Fruit fly (Drosophila melanogaster): Measurements from ENCODE around the gene CG32344.

Gene CG32344

DNA sequence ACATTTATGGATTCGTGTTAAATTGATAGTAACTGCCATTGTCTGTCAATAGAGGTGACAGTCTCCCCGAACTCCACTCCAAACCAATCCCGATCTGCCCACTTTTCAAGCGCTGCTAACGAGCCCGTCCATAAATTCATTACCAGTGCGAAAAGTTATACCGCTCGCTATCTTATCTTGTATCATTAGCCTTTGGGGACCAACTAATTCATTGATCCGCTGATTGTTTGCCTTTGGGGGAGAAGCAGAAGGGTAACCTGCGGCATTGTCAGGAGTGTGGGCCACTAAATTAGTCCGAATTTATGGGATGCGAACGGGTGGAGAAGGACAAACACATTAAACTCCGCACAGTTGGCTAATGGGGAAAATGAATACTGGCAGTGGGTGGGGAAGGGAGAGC, 12.6 kb upstream of the CG32344 start:
- TF ChIP-seq Snoo (tag; optimal IDR thresholded peaks at IDR 0.05) (no peak), CG9948 (tag; optimal IDR thresholded peaks at IDR 0.05) (no peak), CG13204 (GFP tag; optimal IDR thresholded peaks at IDR 0.05) (no peak)

dm6 chr3L:331842-332802, 7.6 kb upstream of the CG32344 start, which contains the start of gene mthl9:
Gene mthl9, minus strand, starts transcription at chr3L:332309.
- no peak for TF ChIP-seq CG34367 (tag; optimal IDR thresholded peaks at IDR 0.05)
- peak; percentile 52; the same call in 1 of the 2 replicates for TF ChIP-seq Ets98B (GFP tag; IDR thresholded peaks at IDR 0.05)
- no peak for TF ChIP-seq gl (tag; optimal IDR thresholded peaks at IDR 0.05)
- TF ChIP-seq CG13204 (GFP tag; optimal IDR thresholded peaks at IDR 0.05), result no peak
- no peak for TF ChIP-seq EcR (GFP tag; optimal IDR thresholded peaks at IDR 0.05)
- peak; percentile 15; the same call in 1 of the 3 replicates for TF ChIP-seq CG4496 (GFP tag; IDR thresholded peaks at IDR 0.05)
- TF ChIP-seq CG10348 (GFP tag; IDR thresholded peaks at IDR 0.05), result no peak

DNA sequence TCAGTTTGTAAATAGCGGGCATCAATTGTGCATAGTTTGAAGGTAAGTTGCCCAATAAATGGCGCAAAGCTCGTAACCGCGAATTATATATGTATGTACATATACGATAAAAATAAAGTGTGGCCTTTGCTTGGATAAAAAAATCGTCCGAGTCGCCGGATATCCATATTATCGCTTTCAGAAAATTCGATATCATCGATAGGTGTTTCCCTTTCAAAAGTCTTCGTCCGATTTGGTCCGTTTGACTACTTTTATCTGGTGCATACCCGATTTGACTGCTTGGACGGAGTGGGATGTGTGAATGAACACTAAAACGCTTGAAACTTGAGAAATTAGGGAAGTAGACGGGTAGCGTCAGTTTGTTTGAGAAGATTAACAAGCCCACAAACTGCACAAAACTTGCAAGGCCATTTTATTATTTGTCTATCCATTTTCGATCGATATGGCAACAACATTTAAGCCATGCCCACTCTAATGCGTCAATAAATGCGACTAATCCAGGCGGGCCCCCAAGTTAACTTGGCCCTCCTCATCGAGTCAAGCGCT, 4.7 kb upstream of the CG32344 start:
- TF ChIP-seq CG4496 (GFP tag; IDR thresholded peaks at IDR 0.05) (no peak), rn (GFP tag; IDR thresholded peaks at IDR 0.05) (no peak), CG13204 (GFP tag; optimal IDR thresholded peaks at IDR 0.05) (no peak), Pif1A (GFP tag; optimal IDR thresholded peaks at IDR 0.05) (no peak), CG15710 (tag; optimal IDR thresholded peaks at IDR 0.05) (no peak), Pif1B (GFP tag; optimal IDR thresholded peaks at IDR 0.05) (no peak), CG8159 (tag; optimal IDR thresholded peaks at IDR 0.05) (no peak), CG14655 (GFP tag; optimal IDR thresholded peaks at IDR 0.05) (no peak), CG9948 (tag; optimal IDR thresholded peaks at IDR 0.05) (no peak)

dm6 chr3L:327833-328232, 3.3 kb upstream of the CG32344 start, which contains the start of the genes Atac3 and Ptpmeg:
Gene Atac3, minus strand, starts transcription at chr3L:327992.
Gene Ptpmeg, plus strand, starts transcription at chr3L:328097.
- no peak for TF ChIP-seq gl (tag; optimal IDR thresholded peaks at IDR 0.05)
- no peak for TF ChIP-seq CG15710 (tag; optimal IDR thresholded peaks at IDR 0.05)
- no peak for TF ChIP-seq Ets98B (GFP tag; IDR thresholded peaks at IDR 0.05)
- TF ChIP-seq CG13204 (GFP tag; optimal IDR thresholded peaks at IDR 0.05), result no peak
- TF ChIP-seq Snoo (tag; optimal IDR thresholded peaks at IDR 0.05), result no peak
- no peak for TF ChIP-seq CG9948 (tag; optimal IDR thresholded peaks at IDR 0.05)
- no peak for TF ChIP-seq CG12605 (GFP tag; IDR thresholded peaks at IDR 0.05)
- TF ChIP-seq CG17806 (tag; optimal IDR thresholded peaks at IDR 0.05), result no peak
- no peak for TF ChIP-seq CG14655 (GFP tag; optimal IDR thresholded peaks at IDR 0.05)
- TF ChIP-seq rn (GFP tag; IDR thresholded peaks at IDR 0.05), result no peak
- no peak for TF ChIP-seq Pif1B (GFP tag; optimal IDR thresholded peaks at IDR 0.05)
- no peak for TF ChIP-seq EcR (GFP tag; optimal IDR thresholded peaks at IDR 0.05)
- no peak for TF ChIP-seq CG34367 (tag; optimal IDR thresholded peaks at IDR 0.05)
- no peak for TF ChIP-seq fd96Ca (GFP tag; IDR thresholded peaks at IDR 0.05)
- no peak for TF ChIP-seq CG8159 (tag; optimal IDR thresholded peaks at IDR 0.05)
- TF ChIP-seq D1 (tag; optimal IDR thresholded peaks at IDR 0.05), result no peak

dm6 chr3L:321495-321894, 3.0 kb downstream of the CG32344 start:
- TF ChIP-seq CG13204 (GFP tag; optimal IDR thresholded peaks at IDR 0.05) (no peak), D1 (tag; optimal IDR thresholded peaks at IDR 0.05) (no peak), CG10348 (GFP tag; IDR thresholded peaks at IDR 0.05) (no peak), CG32121 (GFP tag; IDR thresholded peaks at IDR 0.05) (no peak), gl (tag; optimal IDR thresholded peaks at IDR 0.05) (no peak), CG4496 (GFP tag; IDR thresholded peaks at IDR 0.05) (no peak), CG12605 (GFP tag; IDR thresholded peaks at IDR 0.05) (no peak), CG9948 (tag; optimal IDR thresholded peaks at IDR 0.05) (no peak), CG8159 (tag; optimal IDR thresholded peaks at IDR 0.05) (no peak), EcR (GFP tag; optimal IDR thresholded peaks at IDR 0.05) (no peak)

DNA sequence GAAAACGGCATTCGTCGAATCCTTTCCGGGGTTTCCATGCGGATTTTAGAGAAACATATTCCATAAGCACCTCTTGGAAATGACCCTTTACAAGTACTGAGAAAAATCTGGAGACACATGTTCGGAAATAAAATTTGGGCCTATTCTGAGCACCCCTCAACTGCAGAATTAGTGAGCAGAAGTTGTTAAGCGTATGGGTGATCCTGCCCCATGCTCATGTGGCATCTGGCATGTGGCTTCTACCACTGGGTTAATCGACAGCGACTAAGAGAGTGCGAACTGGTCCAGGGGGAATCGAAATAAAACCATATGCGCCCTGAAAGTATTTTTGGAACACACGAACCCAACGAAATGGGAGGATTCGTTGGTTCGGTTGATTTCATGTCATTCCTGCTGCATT, 3.7 kb downstream of the CG32344 start:
- TF ChIP-seq CG9948 (tag; optimal IDR thresholded peaks at IDR 0.05) (no peak), CG13204 (GFP tag; optimal IDR thresholded peaks at IDR 0.05) (no peak), CG34367 (tag; optimal IDR thresholded peaks at IDR 0.05) (no peak), CG14655 (GFP tag; optimal IDR thresholded peaks at IDR 0.05) (no peak), CG32121 (GFP tag; IDR thresholded peaks at IDR 0.05) (no peak), rn (GFP tag; IDR thresholded peaks at IDR 0.05) (no peak), Snoo (tag; optimal IDR thresholded peaks at IDR 0.05) (no peak)

dm6 chr3L:320010-320337, 4.5 kb downstream of the CG32344 start:
- no peak for TF ChIP-seq Ets98B (GFP tag; IDR thresholded peaks at IDR 0.05)
- no peak for TF ChIP-seq EcR (GFP tag; optimal IDR thresholded peaks at IDR 0.05)
- no peak for TF ChIP-seq rn (GFP tag; IDR thresholded peaks at IDR 0.05)
- TF ChIP-seq CG8301 (tag; optimal IDR thresholded peaks at IDR 0.05), result no peak
- TF ChIP-seq CG14655 (GFP tag; optimal IDR thresholded peaks at IDR 0.05), result no peak
- no peak for TF ChIP-seq Pif1B (GFP tag; optimal IDR thresholded peaks at IDR 0.05)
- no peak for TF ChIP-seq Pif1A (GFP tag; optimal IDR thresholded peaks at IDR 0.05)
- no peak for TF ChIP-seq CG12605 (GFP tag; IDR thresholded peaks at IDR 0.05)
- TF ChIP-seq D1 (tag; optimal IDR thresholded peaks at IDR 0.05), result no peak
- no peak for TF ChIP-seq CG13204 (GFP tag; optimal IDR thresholded peaks at IDR 0.05)
- no peak for TF ChIP-seq CG4496 (GFP tag; IDR thresholded peaks at IDR 0.05)
- TF ChIP-seq CG8159 (tag; optimal IDR thresholded peaks at IDR 0.05), result no peak
- no peak for TF ChIP-seq CG10348 (GFP tag; IDR thresholded peaks at IDR 0.05)
- no peak for TF ChIP-seq fd96Ca (GFP tag; IDR thresholded peaks at IDR 0.05)
- TF ChIP-seq CG32121 (GFP tag; IDR thresholded peaks at IDR 0.05), result no peak
- TF ChIP-seq CG17806 (tag; optimal IDR thresholded peaks at IDR 0.05), result no peak
- no peak for TF ChIP-seq Snoo (tag; optimal IDR thresholded peaks at IDR 0.05)
- no peak for TF ChIP-seq CG9948 (tag; optimal IDR thresholded peaks at IDR 0.05)
- TF ChIP-seq CG15710 (tag; optimal IDR thresholded peaks at IDR 0.05), result no peak
- TF ChIP-seq gl (tag; optimal IDR thresholded peaks at IDR 0.05), result no peak

All from whole organism, pupa.